Fruit fly (Drosophila melanogaster) whole organism, embryonic: Measurements from ENCODE around the gene CG11550.

ENCODE experiments used
- CG15073 ChIP-seq: fragments of 200-800 bp; sonication (Bioruptor generic); optimal IDR thresholded peaks from 2 replicates; lab custom pipeline; 2016; ENCODE audit warnings: missing biosample characterization, missing genetic modification characterization
- CG2202 ChIP-seq: fragments of 200-800 bp; sonication (Bioruptor generic); optimal IDR thresholded peaks from 2 replicates; lab custom pipeline; 2018; ENCODE audit warnings: missing biosample characterization, mild to moderate bottlenecking, missing genetic modification characterization
- CG6791 ChIP-seq: fragments of 200-800 bp; sonication (Bioruptor generic); IDR thresholded peaks from 3 replicates; pipeline ENCODE4 v1.3.6; 2022; ENCODE audit warnings: missing biosample characterization, missing genetic modification characterization; ENCODE audit not compliant: partially characterized antibody
- CG8478 ChIP-seq: fragments of >200 bp; optimal IDR thresholded peaks from 2 replicates; lab custom pipeline; 2018
- ap ChIP-seq: fragments of 200-800 bp; sonication (Bioruptor generic); IDR thresholded peaks from 2 replicates; pipeline ENCODE4 v1.3.6; 2022; ENCODE audit warnings: missing biosample characterization, missing genetic modification characterization
- pita ChIP-seq: fragments of 200-800 bp; sonication (Bioruptor generic); optimal IDR thresholded peaks from 2 replicates; lab custom pipeline; 2017; ENCODE audit warnings: missing biosample characterization, mild to moderate bottlenecking, missing genetic modification characterization

- no peak for TF ChIP-seq ap (GFP tag; lab: Robert Waterston, UW)
- no peak for TF ChIP-seq CG15073 (GFP tag; lab: Kevin White, UChicago)
- no peak for TF ChIP-seq CG6791 (GFP tag; lab: Robert Waterston, UW)
- TF ChIP-seq pita (GFP tag; lab: Kevin White, UChicago): no peak
- no peak for TF ChIP-seq CG2202 (tag; lab: Kevin White, UChicago)
- TF ChIP-seq CG8478 (lab: Kevin White, UChicago): no peak
Measured at dm6 chr3R:31662757-31663156, 16.9 kb downstream of the CG11550 start.
